Worm (Caenorhabditis elegans): ENCODE measurements around the gene nlp-21.

Gene nlp-21

ce11 chrIII:11341466-11341865, 51.6 kb downstream of the nlp-21 start:
- TF ChIP-seq snpc-4 (tag; optimal IDR thresholded peaks at IDR 0.05) (no peak), alr-1 (tag; optimal IDR thresholded peaks at IDR 0.05) (no peak), nhr-23 (tag; optimal IDR thresholded peaks at IDR 0.05) (no peak), skn-1 (tag; optimal IDR thresholded peaks at IDR 0.05) (no peak), sma-9 (GFP tag; optimal IDR thresholded peaks at IDR 0.05) (no peak), sma-9 (tag; optimal IDR thresholded peaks at IDR 0.05) (no peak), nhr-12 (tag; optimal IDR thresholded peaks at IDR 0.05) (no peak), unc-39 (tag; optimal IDR thresholded peaks at IDR 0.05) (no peak), elt-3 (tag; optimal IDR thresholded peaks at IDR 0.05) (no peak), crh-2 (tag; optimal IDR thresholded peaks at IDR 0.05) (no peak), unc-62 (GFP tag; optimal IDR thresholded peaks at IDR 0.05) (no peak), lsy-2 (tag; optimal IDR thresholded peaks at IDR 0.05) (no peak), nhr-11 (tag; optimal IDR thresholded peaks at IDR 0.05) (no peak), C34F6.9 (tag; optimal IDR thresholded peaks at IDR 0.05) (no peak), mdl-1 (tag; optimal IDR thresholded peaks at IDR 0.05) (no peak), ZK546.5 (tag; optimal IDR thresholded peaks at IDR 0.05) (no peak), ceh-82 (tag; optimal IDR thresholded peaks at IDR 0.05) (no peak), blmp-1 (tag; optimal IDR thresholded peaks at IDR 0.05; ENCODE audit: insufficient read depth) (no peak), mab-5 (tag; optimal IDR thresholded peaks at IDR 0.05) (no peak)

Measured in whole organism, L2 larva.